Worm (Caenorhabditis elegans) whole organism, late embryonic: Measurements from ENCODE around the gene C07G1.6.

Experiments
- F13H6.1 ChIP-seq: sonication (generic microtip); optimal IDR thresholded peaks from 2 replicates; lab custom pipeline; 2016; ENCODE audit warnings: missing genetic modification characterization, missing compliant biosample characterization
- ceh-45 ChIP-seq: fragments of 200-800 bp; sonication (Bioruptor generic); IDR thresholded peaks from 2 replicates; pipeline ENCODE4 v1.3.6; 2022; ENCODE audit warnings: missing genetic modification reagents, missing genetic modification characterization, missing compliant biosample characterization
- ceh-6 ChIP-seq: fragments of 200-800 bp; sonication (Bioruptor generic); optimal IDR thresholded peaks from 2 replicates; lab custom pipeline; 2018; ENCODE audit warnings: mild to moderate bottlenecking, missing genetic modification characterization, missing compliant biosample characterization
- fax-1 ChIP-seq: sonication (generic microtip); optimal IDR thresholded peaks from 2 replicates; lab custom pipeline; 2016; ENCODE audit warnings: missing genotype, missing genetic modification characterization, missing compliant biosample characterization
- hlh-6 ChIP-seq: sonication (generic microtip); optimal IDR thresholded peaks from 2 replicates; lab custom pipeline; 2016; ENCODE audit warnings: missing genotype, missing genetic modification characterization, missing compliant biosample characterization
- nfya-1 ChIP-seq: sonication (generic microtip); optimal IDR thresholded peaks from 2 replicates; lab custom pipeline; 2017; ENCODE audit warnings: missing genetic modification characterization, mild to moderate bottlenecking, missing compliant biosample characterization, antibody characterized with exemption, moderate library complexity
- pat-9 ChIP-seq: fragments of 200-800 bp; sonication (Bioruptor generic); optimal IDR thresholded peaks from 2 replicates; lab custom pipeline; 2018; ENCODE audit warnings: mild to moderate bottlenecking, missing genetic modification characterization, moderate library complexity, missing compliant biosample characterization
- pqm-1 ChIP-seq: sonication (generic microtip); optimal IDR thresholded peaks from 2 replicates; lab custom pipeline; 2016; ENCODE audit warnings: missing genetic modification characterization, missing compliant biosample characterization
- ttx-3 ChIP-seq: sonication (generic microtip); optimal IDR thresholded peaks from 2 replicates; lab custom pipeline; 2016; ENCODE audit warnings: missing genetic modification reagents, missing genetic modification characterization, missing compliant biosample characterization
- unc-42 ChIP-seq: sonication (generic microtip); optimal IDR thresholded peaks from 2 replicates; lab custom pipeline; 2016; ENCODE audit warnings: missing genotype, missing genetic modification characterization, missing compliant biosample characterization
- unc-55 ChIP-seq: sonication (generic microtip); optimal IDR thresholded peaks from 2 replicates; lab custom pipeline; 2017; ENCODE audit warnings: missing biosample characterization, missing genetic modification reagents, missing genetic modification characterization
- unc-86 ChIP-seq: sonication (generic microtip); optimal IDR thresholded peaks from 2 replicates; lab custom pipeline; 2016; ENCODE audit warnings: missing genetic modification characterization, missing compliant biosample characterization
- ztf-16 ChIP-seq: sonication (generic microtip); optimal IDR thresholded peaks from 2 replicates; lab custom pipeline; 2017; ENCODE audit warnings: missing genetic modification characterization, missing compliant biosample characterization

DNA sequence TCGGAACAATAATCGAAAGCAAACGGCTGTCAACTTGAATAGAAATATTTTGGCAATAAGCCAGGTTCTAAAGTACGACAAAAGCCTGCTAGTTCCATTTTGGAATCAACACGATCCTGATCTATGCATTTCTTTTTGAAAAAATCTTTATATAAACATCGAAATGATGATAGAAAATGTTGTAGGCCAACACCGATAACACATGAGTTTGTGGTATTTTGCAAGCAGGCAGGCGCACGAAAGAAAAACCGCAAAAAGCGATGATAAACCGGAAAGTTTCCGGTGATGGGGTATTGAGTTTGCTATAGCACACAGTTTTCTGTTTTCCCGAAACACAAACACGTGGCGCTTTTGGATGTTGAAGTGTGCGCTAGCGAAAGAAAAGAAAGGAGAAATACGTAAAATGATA is 23.9 kb upstream of the C07G1.6 start:
- no peak for TF ChIP-seq pat-9 (tag; lab: Kevin White, UChicago)
- no peak for TF ChIP-seq ztf-16 (tag; lab: Kevin White, UChicago)
- no peak for TF ChIP-seq unc-55 (GFP tag; lab: Kevin White, UChicago)
- TF ChIP-seq F13H6.1 (tag; lab: Kevin White, UChicago), result no peak
- TF ChIP-seq ceh-45 (GFP tag; lab: Robert Waterston, UW), result no peak
- no peak for TF ChIP-seq unc-86
- no peak for TF ChIP-seq ceh-6 (GFP tag; lab: Kevin White, UChicago)
- no peak for TF ChIP-seq nfya-1 (tag; lab: Kevin White, UChicago)
- TF ChIP-seq unc-42 (tag; lab: Kevin White, UChicago), result no peak
- no peak for TF ChIP-seq pqm-1 (tag; lab: Kevin White, UChicago)
- TF ChIP-seq ttx-3 (tag; lab: Kevin White, UChicago), result no peak
- no peak for TF ChIP-seq hlh-6 (tag; lab: Kevin White, UChicago)
- no peak for TF ChIP-seq fax-1
